Worm (Caenorhabditis elegans) whole organism, midembryonic: ENCODE results near the gene ddp-1.

Experiments used
- T22C8.4 ChIP-seq: fragments of 200-800 bp; sonication (Bioruptor generic); IDR thresholded peaks from 2 replicates; pipeline ENCODE4 v1.3.6; 2022; ENCODE audit warnings: missing genetic modification characterization, missing compliant biosample characterization
- cog-1 ChIP-seq: sonication (generic microtip); optimal IDR thresholded peaks from 2 replicates; lab custom pipeline; 2016; ENCODE audit warnings: missing genetic modification characterization, missing compliant biosample characterization
- flt-1 ChIP-seq: fragments of 200-800 bp; sonication (Bioruptor generic); IDR thresholded peaks from 2 replicates; pipeline ENCODE4 v1.3.6; 2022; ENCODE audit warnings: missing genetic modification characterization, missing compliant biosample characterization
- klf-2 ChIP-seq: fragments of 200-800 bp; sonication (Bioruptor generic); conservative IDR thresholded peaks from 2 replicates; pipeline ENCODE4 v1.3.6; 2022; ENCODE audit warnings: missing genetic modification reagents, missing genetic modification characterization, missing compliant biosample characterization
- med-1 ChIP-seq: sonication (generic microtip); optimal IDR thresholded peaks from 2 replicates; lab custom pipeline; 2017; ENCODE audit warnings: missing genetic modification characterization, mild to moderate bottlenecking, missing compliant biosample characterization, antibody characterized with exemption, missing genetic modification reagents; ENCODE audit not compliant: insufficient read depth
- ref-1 ChIP-seq: fragments of 200-800 bp; sonication (Bioruptor generic); conservative IDR thresholded peaks from 2 replicates; pipeline ENCODE4 v1.3.6; 2022; ENCODE audit warnings: missing genetic modification reagents, missing genetic modification characterization, missing compliant biosample characterization
- tab-1 ChIP-seq: fragments of 200-800 bp; sonication (Bioruptor generic); IDR thresholded peaks from 2 replicates; pipeline ENCODE4 v1.3.6; 2022; ENCODE audit warnings: missing genetic modification characterization, missing compliant biosample characterization
- ztf-23 ChIP-seq: fragments of 200-800 bp; sonication (Bioruptor generic); IDR thresholded peaks from 2 replicates; pipeline ENCODE4 v1.3.6; 2022; ENCODE audit warnings: missing genetic modification reagents, missing genetic modification characterization, missing compliant biosample characterization

DNA sequence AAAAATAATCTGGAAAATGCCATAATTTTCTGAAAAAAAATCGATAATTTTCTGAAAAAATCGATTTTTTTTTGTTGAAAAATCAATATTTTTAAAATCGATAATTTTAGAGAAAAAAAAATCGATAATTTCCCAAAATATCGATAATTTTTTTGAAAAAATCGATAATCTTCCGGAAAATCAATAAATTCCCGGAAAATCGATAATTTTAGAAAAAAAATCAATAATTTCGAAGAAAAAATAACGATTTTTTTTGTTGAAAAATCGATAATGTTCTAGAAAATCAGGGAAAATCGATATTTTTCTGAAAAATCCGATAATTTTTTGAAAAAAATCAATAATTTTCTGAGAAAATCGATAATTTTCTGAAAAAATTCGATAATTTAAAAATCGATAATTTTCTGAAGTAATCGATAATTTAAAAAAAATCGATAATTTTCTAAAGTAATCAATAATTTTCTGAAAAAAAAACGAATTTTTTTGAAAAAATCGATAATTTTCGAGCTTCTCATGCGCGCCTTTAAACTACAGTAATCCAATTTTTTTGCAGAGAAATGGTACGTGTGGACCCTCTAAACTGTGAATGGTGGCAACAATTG, 16.7 kb downstream of the ddp-1 start:
- TF ChIP-seq T22C8.4 (peak; percentile 81), flt-1 (GFP tag; lab: Robert Waterston, UW) (no peak), tab-1 (GFP tag; lab: Robert Waterston, UW) (no peak), med-1 (GFP tag; lab: Kevin White, UChicago) (no peak), ref-1 (GFP tag; lab: Robert Waterston, UW) (no peak), cog-1 (no peak), ztf-23 (GFP tag; lab: Robert Waterston, UW) (no peak), klf-2 (no peak)
